Fruit fly (Drosophila melanogaster) whole organism, adult: Measurements from ENCODE around the gene fbp.

ENCODE experiments used
- CG11617 ChIP-seq: fragments of 200-800 bp; sonication (Bioruptor generic); optimal IDR thresholded peaks from 2 replicates; lab custom pipeline; 2017; ENCODE audit warnings: mild to moderate bottlenecking, missing biosample characterization, missing genetic modification reagents, missing genetic modification characterization
- CG12768 ChIP-seq: fragments of 200-800 bp; sonication (Bioruptor generic); optimal IDR thresholded peaks from 2 replicates; lab custom pipeline; 2017; ENCODE audit warnings: missing biosample characterization, missing genetic modification characterization, mild to moderate bottlenecking, moderate library complexity, missing genetic modification reagents
- CG33017 ChIP-seq: fragments of 200-800 bp; sonication (Bioruptor generic); optimal IDR thresholded peaks from 2 replicates; lab custom pipeline; 2018; ENCODE audit warnings: missing biosample characterization, mild to moderate bottlenecking, missing genetic modification characterization, moderate library complexity
- CG7045 ChIP-seq: fragments of 200-800 bp; sonication (Bioruptor generic); optimal IDR thresholded peaks from 2 replicates; lab custom pipeline; 2017; ENCODE audit warnings: missing biosample characterization, mild to moderate bottlenecking, missing genetic modification characterization
- Mnt ChIP-seq: fragments of 200-800 bp; sonication (Bioruptor generic); optimal IDR thresholded peaks from 2 replicates; lab custom pipeline; 2016; ENCODE audit warnings: missing biosample characterization, mild to moderate bottlenecking, missing genetic modification characterization
- bab1 ChIP-seq: fragments of 200-800 bp; sonication (Bioruptor generic); optimal IDR thresholded peaks from 3 replicates; lab custom pipeline; 2019; ENCODE audit warnings: missing biosample characterization, mild to moderate bottlenecking, missing genetic modification characterization, moderate library complexity
- cic ChIP-seq: fragments of 200-800 bp; sonication (Bioruptor generic); optimal IDR thresholded peaks from 2 replicates; lab custom pipeline; 2017; ENCODE audit warnings: missing biosample characterization, mild to moderate bottlenecking, missing genetic modification characterization, moderate library complexity
- kay ChIP-seq: fragments of 200-800 bp; sonication (Bioruptor generic); peaks from one replicate; lab custom pipeline; 2016; ENCODE audit warnings: missing biosample characterization, missing genetic modification characterization, borderline replicate concordance
- ovo ChIP-seq: fragments of 200-800 bp; sonication (Bioruptor generic); optimal IDR thresholded peaks from 2 replicates; lab custom pipeline; 2016; ENCODE audit warnings: missing biosample characterization, missing genetic modification characterization
- toe ChIP-seq: fragments of 200-800 bp; sonication (Bioruptor generic); optimal IDR thresholded peaks from 2 replicates; lab custom pipeline; 2016; ENCODE audit warnings: missing biosample characterization, missing genetic modification characterization

dm6 chr2L:19763446-19763772 is 527 bp downstream of the fbp start:
- TF ChIP-seq CG7045 (no peak), CG12768 (GFP tag; lab: Kevin White, UChicago) (no peak), cic (GFP tag; lab: Kevin White, UChicago) (no peak), kay (GFP tag; lab: Kevin White, UChicago) (no peak), CG11617 (GFP tag; lab: Kevin White, UChicago) (no peak), bab1 (GFP tag; lab: Kevin White, UChicago) (no peak), Mnt (GFP tag; lab: Kevin White, UChicago) (no peak), toe (GFP tag; lab: Kevin White, UChicago) (no peak), CG33017 (tag; lab: Kevin White, UChicago) (no peak), ovo (GFP tag; lab: Kevin White, UChicago) (no peak)
